Worm (Caenorhabditis elegans) whole organism, late embryonic: ENCODE measurements around the gene lurp-1.

Source experiments
- C08G9.2 ChIP-seq: sonication (generic microtip); optimal IDR thresholded peaks from 2 replicates; lab custom pipeline; 2016; ENCODE audit warnings: mild to moderate bottlenecking, missing genetic modification characterization, moderate library complexity, missing compliant biosample characterization
- ama-1 ChIP-seq: fragments of 150-350 bp; optimal IDR thresholded peaks from 2 replicates; lab custom pipeline; 2014
- che-1 ChIP-seq: sonication (generic microtip); optimal IDR thresholded peaks from 2 replicates; lab custom pipeline; 2016; ENCODE audit warnings: mild to moderate bottlenecking, missing genetic modification characterization, missing compliant biosample characterization
- dve-1 ChIP-seq: sonication (generic microtip); optimal IDR thresholded peaks from 2 replicates; lab custom pipeline; 2017; ENCODE audit warnings: antibody characterized with exemption, mild to moderate bottlenecking, missing genetic modification characterization, missing compliant biosample characterization
- elt-2 ChIP-seq: sonication (generic microtip); optimal IDR thresholded peaks from 2 replicates; lab custom pipeline; 2016; ENCODE audit warnings: missing genetic modification reagents, missing genetic modification characterization, missing compliant biosample characterization
- eyg-1 ChIP-seq: sonication (generic microtip); optimal IDR thresholded peaks from 2 replicates; lab custom pipeline; 2016; ENCODE audit warnings: missing genotype, missing genetic modification characterization, missing compliant biosample characterization
- fkh-10 ChIP-seq: fragments of 150-350 bp; optimal IDR thresholded peaks from 2 replicates; lab custom pipeline; 2014; ENCODE audit warnings: missing biosample characterization, missing genetic modification reagents, missing genetic modification characterization
- nhr-11 ChIP-seq: fragments of 150-350 bp; optimal IDR thresholded peaks from 2 replicates; lab custom pipeline; 2014; ENCODE audit warnings: missing biosample characterization, missing genetic modification characterization
- pag-3 ChIP-seq: sonication (generic microtip); optimal IDR thresholded peaks from 2 replicates; lab custom pipeline; 2016; ENCODE audit warnings: missing compliant biosample characterization, missing genetic modification characterization, borderline replicate concordance
- pha-4 ChIP-seq: fragments of 150-350 bp; optimal IDR thresholded peaks from 2 replicates; lab custom pipeline; 2018; ENCODE audit warnings: missing biosample characterization, missing genetic modification reagents, missing genetic modification characterization
- sox-4 ChIP-seq: sonication (generic microtip); optimal IDR thresholded peaks from 2 replicates; lab custom pipeline; 2017; ENCODE audit warnings: mild to moderate bottlenecking, missing genetic modification characterization, inconsistent platforms, missing compliant biosample characterization

DNA sequence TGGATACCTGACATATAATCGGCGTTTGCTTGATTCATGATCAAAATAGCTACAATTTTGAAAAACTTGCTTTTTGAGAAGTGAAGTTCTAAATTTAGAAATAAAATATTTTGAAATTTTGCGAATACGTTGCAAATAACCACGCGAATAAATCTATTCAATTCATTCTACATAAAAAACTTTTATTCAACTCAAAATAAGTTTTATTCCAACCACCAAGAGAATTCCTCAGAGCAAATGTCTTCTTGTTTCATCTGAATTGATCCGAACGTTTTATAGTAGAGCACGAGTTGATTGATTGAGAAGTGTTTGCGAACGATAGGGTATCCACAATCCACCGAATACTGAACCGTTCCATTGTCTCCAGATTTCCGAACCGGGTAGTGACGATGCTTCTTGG, 35.0 kb downstream of the lurp-1 start, which contains the start of gene F44F4.9:
- no peak for TF ChIP-seq pag-3 (tag; lab: Kevin White, UChicago)
- TF ChIP-seq C08G9.2 (tag; lab: Kevin White, UChicago): no peak
- no peak for TF ChIP-seq pha-4
- no peak for TF ChIP-seq che-1 (tag; lab: Kevin White, UChicago)
- TF ChIP-seq fkh-10 (GFP tag; lab: Kevin White, UChicago): no peak
- TF ChIP-seq dve-1: no peak
- no peak for TF ChIP-seq ama-1
- TF ChIP-seq eyg-1 (tag; lab: Kevin White, UChicago): no peak
- no peak for TF ChIP-seq nhr-11 (tag; lab: Kevin White, UChicago)
- no peak for TF ChIP-seq sox-4
- TF ChIP-seq elt-2: no peak
